Worm (Caenorhabditis elegans) whole organism, L3 larva: Measurements from ENCODE around the gene tag-209.

Source experiments
- ceh-16 ChIP-seq: sonication (generic microtip); optimal IDR thresholded peaks from 2 replicates; lab custom pipeline; 2017; ENCODE audit warnings: missing biosample characterization, missing genetic modification characterization
- ceh-82 ChIP-seq: fragments of 150-350 bp; optimal IDR thresholded peaks from 2 replicates; lab custom pipeline; 2014; ENCODE audit warnings: missing biosample characterization, missing genetic modification characterization
- ceh-9 ChIP-seq: sonication (generic microtip); optimal IDR thresholded peaks from 2 replicates; lab custom pipeline; 2018; ENCODE audit warnings: missing biosample characterization, missing genetic modification characterization
- egl-27 ChIP-seq: sonication (generic microtip); optimal IDR thresholded peaks from 4 replicates; lab custom pipeline; 2017; ENCODE audit warnings: missing biosample characterization, missing genetic modification reagents, missing genetic modification characterization
- elt-3 ChIP-seq, 3 experiments: fragments of 150-350 bp in 1 of 3; sonication (generic microtip) in 2 of 3; optimal IDR thresholded peaks; 2 replicates in 2 of 3; 4 replicates in 1 of 3; lab custom pipeline; 2014 to 2017; ENCODE audit warnings: missing biosample characterization in 3 of 3, missing genetic modification characterization in 3 of 3
- fkh-10 ChIP-seq: sonication (generic microtip); optimal IDR thresholded peaks from 2 replicates; lab custom pipeline; 2017; ENCODE audit warnings: missing biosample characterization, missing genetic modification reagents, missing genetic modification characterization
- jun-1 ChIP-seq: fragments of 150-350 bp; optimal IDR thresholded peaks from 2 replicates; lab custom pipeline; 2014; ENCODE audit warnings: missing biosample characterization, missing genetic modification reagents, missing genetic modification characterization
- nhr-12 ChIP-seq: fragments of 150-350 bp; optimal IDR thresholded peaks from 2 replicates; lab custom pipeline; 2014; ENCODE audit warnings: missing biosample characterization, missing genetic modification characterization
- nhr-23 ChIP-seq: fragments of 150-350 bp; optimal IDR thresholded peaks from 2 replicates; lab custom pipeline; 2014; ENCODE audit warnings: missing biosample characterization, missing genetic modification reagents, missing genetic modification characterization
- nhr-28 ChIP-seq: fragments of 150-350 bp; optimal IDR thresholded peaks from 2 replicates; lab custom pipeline; 2014; ENCODE audit warnings: missing biosample characterization, missing genetic modification characterization
- snpc-4 ChIP-seq: fragments of 150-350 bp; optimal IDR thresholded peaks from 2 replicates; lab custom pipeline; 2014; ENCODE audit warnings: missing biosample characterization, missing genetic modification characterization
- unc-62 ChIP-seq: fragments of 150-350 bp; sonication (generic microtip); optimal IDR thresholded peaks from 4 replicates; lab custom pipeline; 2014; ENCODE audit warnings: missing biosample characterization, missing genetic modification reagents, missing genetic modification characterization
- zag-1 ChIP-seq: fragments of 150-350 bp; optimal IDR thresholded peaks from 2 replicates; lab custom pipeline; 2014; ENCODE audit warnings: missing biosample characterization, missing genetic modification characterization

DNA sequence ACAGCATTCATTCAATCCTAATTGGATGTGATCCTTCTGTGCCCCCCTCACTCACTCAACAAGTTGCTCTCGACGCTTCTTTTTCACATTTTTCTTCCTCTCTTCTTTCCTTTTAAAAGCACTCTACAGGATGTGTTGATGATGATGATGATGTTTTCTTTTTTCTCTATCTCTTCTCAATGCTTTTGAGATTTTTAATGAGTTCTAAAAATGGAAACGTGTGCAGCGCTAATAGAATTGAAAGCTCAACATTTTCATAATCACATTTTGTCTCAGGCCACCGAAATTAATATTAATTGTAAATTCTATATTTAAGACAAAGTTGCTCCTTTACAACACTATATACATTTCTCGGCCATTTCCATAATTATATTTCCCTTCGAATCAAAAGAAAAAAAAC lies 13.1 kb downstream of the tag-209 start:
- TF ChIP-seq ceh-9 (tag; lab: Kevin White, UChicago) (no peak), unc-62 (no peak), elt-3 (tag; optimal IDR thresholded peaks at IDR 0.05; lab: Kevin White, UChicago) (no peak), zag-1 (no peak), jun-1 (tag; lab: Kevin White, UChicago) (no peak), ceh-16 (tag; lab: Kevin White, UChicago) (no peak), nhr-23 (tag; lab: Kevin White, UChicago) (no peak), snpc-4 (tag; lab: Kevin White, UChicago) (no peak), egl-27 (tag; lab: Kevin White, UChicago) (no peak), nhr-28 (tag; lab: Kevin White, UChicago) (no peak), nhr-12 (tag; lab: Kevin White, UChicago) (no peak), fkh-10 (GFP tag; lab: Kevin White, UChicago) (no peak), ceh-82 (tag; lab: Kevin White, UChicago) (no peak)
